Fruit fly (Drosophila melanogaster) whole organism, embryonic: ENCODE measurements around the gene Pax.

ENCODE experiments used
- CG12744 ChIP-seq: fragments of 200-800 bp; sonication (Bioruptor generic); optimal IDR thresholded peaks from 2 replicates; lab custom pipeline; 2016; ENCODE audit warnings: missing biosample characterization, missing genetic modification characterization
- CG17568 ChIP-seq: fragments of 200-800 bp; sonication (Bioruptor generic); optimal IDR thresholded peaks from 2 replicates; lab custom pipeline; 2018; ENCODE audit warnings: missing biosample characterization, mild to moderate bottlenecking, missing genetic modification characterization, moderate library complexity
- CG3847 ChIP-seq: fragments of 200-800 bp; sonication (Bioruptor generic); IDR thresholded peaks from 2 replicates; pipeline ENCODE4 v1.3.6; 2022; ENCODE audit warnings: missing biosample characterization, missing genetic modification characterization
- CG7839 ChIP-seq: fragments of 200-800 bp; sonication (Bioruptor generic); optimal IDR thresholded peaks from 3 replicates; lab custom pipeline; 2018; ENCODE audit warnings: missing biosample characterization, mild to moderate bottlenecking, missing genetic modification characterization, moderate library complexity
- CoRest ChIP-seq: fragments of 200-800 bp; sonication (Bioruptor generic); optimal IDR thresholded peaks from 3 replicates; lab custom pipeline; 2018; ENCODE audit warnings: missing biosample characterization, mild to moderate bottlenecking, missing genetic modification characterization, moderate library complexity
- HLH4C ChIP-seq: fragments of 200-800 bp; sonication (Bioruptor generic); IDR thresholded peaks from 3 replicates; pipeline ENCODE4 v1.3.6; 2022; ENCODE audit warnings: missing biosample characterization, missing genetic modification characterization; ENCODE audit not compliant: partially characterized antibody
- Spps ChIP-seq: fragments of 200-800 bp; sonication (Bioruptor generic); optimal IDR thresholded peaks from 2 replicates; lab custom pipeline; 2018; ENCODE audit warnings: missing biosample characterization, mild to moderate bottlenecking, missing genetic modification characterization
- YL-1 ChIP-seq: fragments of 200-800 bp; sonication (Bioruptor generic); optimal IDR thresholded peaks from 3 replicates; lab custom pipeline; 2017; ENCODE audit warnings: missing biosample characterization, mild to moderate bottlenecking, missing genetic modification characterization
- hb ChIP-seq: fragments of 200-800 bp; sonication (Bioruptor generic); IDR thresholded peaks from 3 replicates; pipeline ENCODE4 v1.3.6; 2022; ENCODE audit warnings: missing biosample characterization, missing genetic modification characterization; ENCODE audit not compliant: partially characterized antibody
- her ChIP-seq: fragments of 200-800 bp; sonication (Bioruptor generic); optimal IDR thresholded peaks from 2 replicates; lab custom pipeline; 2016; ENCODE audit warnings: missing biosample characterization, missing genetic modification characterization
- hkb ChIP-seq, 2 experiments: fragments of 200-800 bp in 1 of 2; fragments of >200 bp in 1 of 2; sonication (Bioruptor generic) in 1 of 2; IDR thresholded peaks in 1 of 2; optimal IDR thresholded peaks in 1 of 2; 2 replicates each; pipeline versions ENCODE4 v1.3.6 to Lab custom; 2017 to 2022; ENCODE audit warnings: missing biosample characterization in 1 of 2, missing genetic modification characterization in 1 of 2

DNA sequence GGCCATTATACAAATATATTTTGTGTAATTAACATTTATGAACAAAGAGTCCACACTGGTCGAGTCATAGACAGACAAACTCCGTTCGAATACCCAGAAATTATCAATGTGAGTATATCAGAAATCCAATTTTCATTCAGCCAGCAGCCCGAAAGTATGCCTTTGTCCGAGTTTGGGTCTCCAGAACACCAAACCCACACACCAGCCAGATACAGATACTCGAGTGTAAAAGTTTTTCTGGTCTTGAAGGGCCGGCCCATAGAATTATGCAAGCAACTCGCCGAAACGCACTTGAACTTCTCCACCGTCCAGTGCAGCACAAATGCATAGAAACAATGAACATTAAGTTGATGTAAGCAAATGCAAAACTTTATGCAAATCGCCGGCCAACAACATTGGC lies 47.8 kb downstream of the Pax start:
- TF ChIP-seq her (GFP tag; lab: Kevin White, UChicago) = no peak
- TF ChIP-seq YL-1 (GFP tag; lab: Kevin White, UChicago) = no peak
- no peak for TF ChIP-seq CG12744 (GFP tag; lab: Kevin White, UChicago)
- TF ChIP-seq Spps (tag; lab: Kevin White, UChicago) = no peak
- no peak for TF ChIP-seq CoRest (tag; lab: Kevin White, UChicago)
- no peak for TF ChIP-seq CG17568 (GFP tag; lab: Kevin White, UChicago)
- TF ChIP-seq hkb (optimal IDR thresholded peaks at IDR 0.05; lab: Kevin White, UChicago) = no peak
- no peak for TF ChIP-seq hkb (GFP tag; IDR thresholded peaks at IDR 0.05; lab: Robert Waterston, UW)
- TF ChIP-seq CG7839 = no peak
- TF ChIP-seq HLH4C (GFP tag; lab: Robert Waterston, UW) = no peak
- no peak for TF ChIP-seq hb
- TF ChIP-seq CG3847 (GFP tag; lab: Robert Waterston, UW) = no peak
